Fruit fly (Drosophila melanogaster) whole organism, embryonic: Measurements from ENCODE around the gene Rhp.

Experiments
- CG12236 ChIP-seq: fragments of 200-800 bp; sonication (Bioruptor generic); optimal IDR thresholded peaks from 2 replicates; lab custom pipeline; 2016; ENCODE audit warnings: missing biosample characterization, missing genetic modification characterization
- CG14050 ChIP-seq: fragments of 200-800 bp; sonication (Bioruptor generic); IDR thresholded peaks from 3 replicates; pipeline ENCODE4 v1.3.6; 2022; ENCODE audit warnings: missing biosample characterization, missing genetic modification characterization
- CG2889 ChIP-seq: fragments of 200-800 bp; sonication (Bioruptor generic); IDR thresholded peaks from 3 replicates; pipeline ENCODE4 v1.3.6; 2022; ENCODE audit warnings: missing biosample characterization, missing genetic modification characterization
- CG4282 ChIP-seq: fragments of 200-800 bp; sonication (Bioruptor generic); optimal IDR thresholded peaks from 2 replicates; lab custom pipeline; 2016; ENCODE audit warnings: missing biosample characterization, missing genetic modification characterization
- Doc2 ChIP-seq: fragments of 200-800 bp; sonication (Bioruptor generic); IDR thresholded peaks from 2 replicates; pipeline ENCODE4 v1.3.6; 2022; ENCODE audit warnings: missing biosample characterization, missing genetic modification characterization
- Gug ChIP-seq: fragments of 200-800 bp; sonication (Bioruptor generic); IDR thresholded peaks from 4 replicates; pipeline ENCODE4 v1.3.6; 2022; ENCODE audit warnings: missing biosample characterization, missing genetic modification characterization
- HLH4C ChIP-seq: fragments of 200-800 bp; sonication (Bioruptor generic); IDR thresholded peaks from 3 replicates; pipeline ENCODE4 v1.3.6; 2022; ENCODE audit warnings: missing biosample characterization, missing genetic modification characterization; ENCODE audit not compliant: partially characterized antibody
- NK7.1 ChIP-seq: fragments of 200-800 bp; sonication (Bioruptor generic); optimal IDR thresholded peaks from 3 replicates; lab custom pipeline; 2016; ENCODE audit warnings: missing biosample characterization, missing genetic modification characterization
- Sry-β ChIP-seq: fragments of 200-800 bp; sonication (Bioruptor generic); optimal IDR thresholded peaks from 2 replicates; lab custom pipeline; 2018; ENCODE audit warnings: missing biosample characterization, mild to moderate bottlenecking, missing genetic modification characterization, moderate library complexity
- ap ChIP-seq: fragments of 200-800 bp; sonication (Bioruptor generic); IDR thresholded peaks from 2 replicates; pipeline ENCODE4 v1.3.6; 2022; ENCODE audit warnings: missing biosample characterization, missing genetic modification characterization
- ci ChIP-seq: fragments of 200-800 bp; sonication (Bioruptor generic); IDR thresholded peaks from 3 replicates; pipeline ENCODE4 v1.3.6; 2022; ENCODE audit warnings: missing biosample characterization, missing genetic modification characterization
- otp ChIP-seq: fragments of 200-800 bp; sonication (Bioruptor generic); IDR thresholded peaks from 3 replicates; pipeline ENCODE4, ENCODE4 v1.3.6; 2022; ENCODE audit warnings: missing biosample characterization, missing genetic modification characterization
- sima ChIP-seq: fragments of 200-800 bp; sonication (Bioruptor generic); optimal IDR thresholded peaks from 2 replicates; lab custom pipeline; 2016; ENCODE audit warnings: missing biosample characterization, missing genetic modification characterization

DNA sequence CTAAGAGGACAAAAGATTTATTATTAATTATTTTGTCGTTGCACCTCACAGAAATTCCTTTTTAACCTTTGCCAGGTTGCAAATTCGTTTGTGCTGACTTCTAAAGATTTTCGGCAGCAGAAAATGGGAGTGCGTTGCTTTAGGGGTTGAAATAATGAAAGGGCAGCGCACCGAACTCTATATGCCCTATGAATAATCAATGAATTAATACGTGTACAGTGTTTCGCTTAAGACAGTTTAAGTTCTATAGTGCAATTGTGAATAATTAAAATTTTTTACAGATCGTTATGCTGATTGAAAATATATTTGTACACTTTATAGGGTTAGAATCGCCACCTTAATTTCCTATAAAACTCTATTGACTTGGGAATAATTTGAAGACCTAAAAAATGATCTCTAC, 27.4 kb downstream of the Rhp start:
- TF ChIP-seq ap: no peak
- TF ChIP-seq Gug (GFP tag; lab: Robert Waterston, UW): no peak
- TF ChIP-seq Sry-β: no peak
- TF ChIP-seq Doc2 (GFP tag; lab: Robert Waterston, UW): no peak
- TF ChIP-seq sima (GFP tag; lab: Kevin White, UChicago): no peak
- no peak for TF ChIP-seq ci (GFP tag; lab: Robert Waterston, UW)
- TF ChIP-seq otp (GFP tag; lab: Robert Waterston, UW): no peak
- no peak for TF ChIP-seq CG2889
- no peak for TF ChIP-seq CG12236 (GFP tag; lab: Kevin White, UChicago)
- no peak for TF ChIP-seq NK7.1
- TF ChIP-seq CG4282 (GFP tag; lab: Kevin White, UChicago): no peak
- no peak for TF ChIP-seq HLH4C (GFP tag; lab: Robert Waterston, UW)
- no peak for TF ChIP-seq CG14050 (GFP tag; lab: Robert Waterston, UW)
